Fruit fly (Drosophila melanogaster): ENCODE results near the gene Ugt302E1.
A peak's percentile ranks its signal among the peaks of the same experiment; 100 is the strongest.

Gene Ugt302E1

DNA sequence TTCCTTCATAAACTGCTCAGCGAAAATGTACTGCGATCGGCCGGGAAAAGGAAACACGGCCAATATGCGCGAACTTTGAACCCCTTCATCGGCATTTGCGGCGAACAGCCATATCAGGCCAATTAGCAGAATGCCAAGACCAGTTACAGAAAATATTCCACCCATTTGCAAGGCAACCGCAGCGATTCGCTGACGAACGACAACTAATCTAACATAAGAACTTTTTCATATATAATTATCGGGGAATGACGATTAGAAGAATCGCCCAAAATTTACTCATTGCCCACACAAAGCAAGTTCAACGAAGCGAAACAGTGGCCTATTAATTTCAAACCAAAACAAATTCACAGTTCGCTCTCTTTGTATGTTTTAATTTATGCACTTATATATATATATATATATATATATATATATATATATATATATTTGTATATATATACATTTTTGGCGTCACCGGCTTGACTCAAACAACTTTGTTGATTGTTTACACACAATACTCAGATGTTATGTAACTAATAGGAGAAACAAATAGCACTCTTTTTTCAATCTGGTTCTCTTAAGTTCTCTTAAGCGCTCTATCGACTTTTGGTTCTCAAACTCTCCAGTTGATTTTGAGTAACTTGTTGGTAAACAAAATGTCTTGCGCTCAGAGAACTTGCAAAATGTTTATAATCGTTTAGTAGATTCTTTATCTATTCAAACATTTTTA is 18.2 kb downstream of the Ugt302E1 start, which contains the start of gene Ugt35A1:
Gene Ugt35A1 (minus strand): TSS at position 205 of the 709 bp plus-strand sequence.
- TF ChIP-seq dmrt99B (tag; optimal IDR thresholded peaks at IDR 0.05) (no peak), sd (tag; optimal IDR thresholded peaks at IDR 0.05) (peak; percentile 66), pho (GFP tag; optimal IDR thresholded peaks at IDR 0.05) (no peak), nau (GFP tag; optimal IDR thresholded peaks at IDR 0.05) (no peak), lab (GFP tag; optimal IDR thresholded peaks at IDR 0.05) (peak; percentile 51), CG15269 (tag; optimal IDR thresholded peaks at IDR 0.05) (no peak), sug (tag; optimal IDR thresholded peaks at IDR 0.05) (peak; percentile 28), CG7271 (tag; optimal IDR thresholded peaks at IDR 0.05) (no peak), Hr78 (GFP tag; optimal IDR thresholded peaks at IDR 0.05) (peak in 1 of 2 experiments; percentile 1), CG3163 (GFP tag; optimal IDR thresholded peaks at IDR 0.05) (peak; percentile 77), Rfx (GFP tag; IDR thresholded peaks at IDR 0.05) (0 out of 2 replicates have a peak, but pooled peaks have one; percentile 7), Jarid2 (GFP tag; optimal IDR thresholded peaks at IDR 0.05) (peak; percentile 71), CG18599 (GFP tag; optimal IDR thresholded peaks at IDR 0.05) (peak; percentile 1), Vsx1 (GFP tag; optimal IDR thresholded peaks at IDR 0.05) (peak; percentile 89), z (GFP tag; IDR thresholded peaks at IDR 0.05) (peak; percentile 61; the same call in 2 of the 3 replicates), CG17359 (tag; optimal IDR thresholded peaks at IDR 0.05) (no peak), Pdp1 (GFP tag; optimal IDR thresholded peaks at IDR 0.05) (peak in 1 of 2 experiments; percentile 92), CG4328 (GFP tag; optimal IDR thresholded peaks at IDR 0.05) (no peak), CG7556 (GFP tag; optimal IDR thresholded peaks at IDR 0.05) (no peak), CG12744 (GFP tag; optimal IDR thresholded peaks at IDR 0.05) (no peak), CG13296 (GFP tag; optimal IDR thresholded peaks at IDR 0.05) (peak; percentile 10), E2f2 (GFP tag; IDR thresholded peaks at IDR 0.05) (no peak), mirr (GFP tag; optimal IDR thresholded peaks at IDR 0.05) (peak; percentile 68), Blimp-1 (GFP tag; optimal IDR thresholded peaks at IDR 0.05) (no peak), Trl (optimal IDR thresholded peaks at IDR 0.05) (peak; percentile 67 to 75), Trl (GFP tag; optimal IDR thresholded peaks at IDR 0.05) (no peak), wek (GFP tag; optimal IDR thresholded peaks at IDR 0.05) (no peak), Dref (GFP tag; IDR thresholded peaks at IDR 0.05) (no peak), sens (GFP tag) (peak; percentile 13), chinmo (GFP tag; IDR thresholded peaks at IDR 0.05; ENCODE audit: partially characterized antibody) (0 out of 4 replicates have a peak, but pooled peaks have one; percentile 76), CG13287 (GFP tag; IDR thresholded peaks at IDR 0.05; ENCODE audit: partially characterized antibody) (peak; percentile 23; the same call in 1 of the 2 replicates), CG32532 (GFP tag; IDR thresholded peaks at IDR 0.05) (peak; percentile 7; the same call in 1 of the 2 replicates), al (GFP tag; IDR thresholded peaks at IDR 0.05) (0 out of 2 replicates have a peak, but pooled peaks have one; percentile 15), Bgb (GFP tag; IDR thresholded peaks at IDR 0.05; ENCODE audit: partially characterized antibody) (0 out of 2 replicates have a peak, but pooled peaks have one; percentile 12), CG4820 (GFP tag; optimal IDR thresholded peaks at IDR 0.05) (no peak), run (tag; optimal IDR thresholded peaks at IDR 0.05) (no peak), otp (GFP tag; IDR thresholded peaks at IDR 0.05) (0 out of 3 replicates have a peak, but pooled peaks have one; percentile 12), GATAe (GFP tag; conservative IDR thresholded peaks at IDR 0.05) (peak; percentile 44; the same call in 1 of the 2 replicates), exex (tag; optimal IDR thresholded peaks at IDR 0.05) (peak; percentile 91), Ptx1 (GFP tag; IDR thresholded peaks at IDR 0.05) (no peak)
